Fruit fly (Drosophila melanogaster) Kc167 (cell line): ENCODE data around the gene CG6793.

Source experiments
- Myc ChIP-seq: fragments of >200 bp; optimal IDR thresholded peaks from 2 replicates; lab custom pipeline; 2017; ENCODE audit warnings: missing external identifiers
- h ChIP-seq: fragments of >200 bp; optimal IDR thresholded peaks from 3 replicates; lab custom pipeline; 2018; ENCODE audit warnings: missing external identifiers

- TF ChIP-seq h (lab: Kevin White, UChicago) (no peak), Myc (no peak)
Measured at dm6 chr3L:12081679-12082520, 39.7 kb downstream of the CG6793 start, which contains the start of gene Sema5c.
